Fruit fly (Drosophila melanogaster): Measurements from ENCODE around the gene CG2162.
A peak's percentile ranks its signal among the peaks of the same experiment; 100 is the strongest.

CG2162 gene

dm6 chr3L:3080084-3080994 is 45.3 kb downstream of the CG2162 start (continued):
- TF ChIP-seq eyg (GFP tag; optimal IDR thresholded peaks at IDR 0.05) = no peak
- no peak for TF ChIP-seq CG3847 (GFP tag; IDR thresholded peaks at IDR 0.05)
- 0 out of 2 replicates have a peak, but pooled peaks have one; percentile 6 for TF ChIP-seq ttk (GFP tag; IDR thresholded peaks at IDR 0.05)
- no peak for TF ChIP-seq C15 (GFP tag; IDR thresholded peaks at IDR 0.05)
- TF ChIP-seq CG6654 (GFP tag; optimal IDR thresholded peaks at IDR 0.05) = peak; percentile 95
- TF ChIP-seq stwl (tag; optimal IDR thresholded peaks at IDR 0.05) = no peak
- TF ChIP-seq pb (GFP tag; optimal IDR thresholded peaks at IDR 0.05) = no peak
- no peak for TF ChIP-seq CG9932 (GFP tag; IDR thresholded peaks at IDR 0.05)
- TF ChIP-seq sug (tag; optimal IDR thresholded peaks at IDR 0.05) = peak; percentile 92
- no peak for TF ChIP-seq ham (GFP tag; IDR thresholded peaks at IDR 0.05)
- peak; percentile 15 for TF ChIP-seq pnt (GFP tag; optimal IDR thresholded peaks at IDR 0.05)
- no peak for TF ChIP-seq kni (GFP tag; optimal IDR thresholded peaks at IDR 0.05)
- TF ChIP-seq CG11093 (GFP tag; IDR thresholded peaks at IDR 0.05) = no peak; the same call in 2 of the 3 replicates
- peak; percentile 35; the same call in 1 of the 2 replicates for TF ChIP-seq E2f1 (GFP tag; IDR thresholded peaks at IDR 0.05)
- no peak for TF ChIP-seq CG8359 (GFP tag; optimal IDR thresholded peaks at IDR 0.05; ENCODE audit: borderline replicate concordance)
- TF ChIP-seq GATAe (GFP tag; conservative IDR thresholded peaks at IDR 0.05) = peak; percentile 57; the same call in 1 of the 2 replicates
- no peak for TF ChIP-seq bbx (GFP tag; IDR thresholded peaks at IDR 0.05; ENCODE audit: partially characterized antibody)
- TF ChIP-seq hbn (GFP tag; IDR thresholded peaks at IDR 0.05; ENCODE audit: partially characterized antibody) = no peak
- TF ChIP-seq Scr (GFP tag; IDR thresholded peaks at IDR 0.05; ENCODE audit: partially characterized antibody) = no peak
- TF ChIP-seq sqz (GFP tag; optimal IDR thresholded peaks at IDR 0.05) = no peak
- TF ChIP-seq NC2β (GFP tag; optimal IDR thresholded peaks at IDR 0.05) = no peak
- TF ChIP-seq bcd (GFP tag; optimal IDR thresholded peaks at IDR 0.05) = peak; percentile 9
- no peak for TF ChIP-seq CG8388 (GFP tag; optimal IDR thresholded peaks at IDR 0.05)
- no peak for TF ChIP-seq otp (GFP tag; IDR thresholded peaks at IDR 0.05)
- TF ChIP-seq CG2875 (GFP tag; optimal IDR thresholded peaks at IDR 0.05) = peak; percentile 32
- TF ChIP-seq CG31224 (GFP tag; IDR thresholded peaks at IDR 0.05) = 0 out of 2 replicates have a peak, but pooled peaks have one; percentile 5
- no peak for TF ChIP-seq CG11456 (GFP tag; IDR thresholded peaks at IDR 0.05)
- no peak for TF ChIP-seq aop (GFP tag; IDR thresholded peaks at IDR 0.05)
- no peak; the same call in 1 of the 2 replicates for TF ChIP-seq MBD-R2 (GFP tag; IDR thresholded peaks at IDR 0.05)
- TF ChIP-seq gfzf (GFP tag; optimal IDR thresholded peaks at IDR 0.05) = no peak
- peak; percentile 54 for TF ChIP-seq Ptx1 (GFP tag; IDR thresholded peaks at IDR 0.05)
- TF ChIP-seq Xbp1 (GFP tag; optimal IDR thresholded peaks at IDR 0.05) = no peak
- TF ChIP-seq wek (GFP tag; optimal IDR thresholded peaks at IDR 0.05) = no peak
- TF ChIP-seq H2.0 (GFP tag; IDR thresholded peaks at IDR 0.05) = no peak
- 0 out of 3 replicates have a peak, but pooled peaks have one; percentile 25 for TF ChIP-seq CG2199 (GFP tag; IDR thresholded peaks at IDR 0.05)
- no peak for TF ChIP-seq vfl (GFP tag; optimal IDR thresholded peaks at IDR 0.05)
- no peak for TF ChIP-seq Oaz (GFP tag; IDR thresholded peaks at IDR 0.05)
- TF ChIP-seq CG13894 (tag; optimal IDR thresholded peaks at IDR 0.05) = no peak
- peak; percentile 43 for TF ChIP-seq CG6689 (GFP tag; IDR thresholded peaks at IDR 0.05)
- peak; percentile 6 for TF ChIP-seq CG5180 (GFP tag; optimal IDR thresholded peaks at IDR 0.05)
- no peak for TF ChIP-seq sc (optimal IDR thresholded peaks at IDR 0.05)
- no peak for TF ChIP-seq sc (GFP tag; optimal IDR thresholded peaks at IDR 0.05)
- TF ChIP-seq CG10959 (GFP tag; IDR thresholded peaks at IDR 0.05) = no peak
- TF ChIP-seq CG4854 (GFP tag; optimal IDR thresholded peaks at IDR 0.05) = no peak
- TF ChIP-seq br (optimal IDR thresholded peaks at IDR 0.05) = no peak
- TF ChIP-seq CG16863 (GFP tag; optimal IDR thresholded peaks at IDR 0.05) = no peak
- no peak for TF ChIP-seq zen (tag; optimal IDR thresholded peaks at IDR 0.05)
- TF ChIP-seq MTF-1 (GFP tag; optimal IDR thresholded peaks at IDR 0.05; ENCODE audit: borderline replicate concordance) = peak; percentile 25
- no peak for TF ChIP-seq Doc2 (GFP tag; IDR thresholded peaks at IDR 0.05)
- TF ChIP-seq CG5953 (GFP tag; IDR thresholded peaks at IDR 0.05) = no peak
